Fruit fly (Drosophila melanogaster): ENCODE data around the gene CG18787.

Gene CG18787

DNA sequence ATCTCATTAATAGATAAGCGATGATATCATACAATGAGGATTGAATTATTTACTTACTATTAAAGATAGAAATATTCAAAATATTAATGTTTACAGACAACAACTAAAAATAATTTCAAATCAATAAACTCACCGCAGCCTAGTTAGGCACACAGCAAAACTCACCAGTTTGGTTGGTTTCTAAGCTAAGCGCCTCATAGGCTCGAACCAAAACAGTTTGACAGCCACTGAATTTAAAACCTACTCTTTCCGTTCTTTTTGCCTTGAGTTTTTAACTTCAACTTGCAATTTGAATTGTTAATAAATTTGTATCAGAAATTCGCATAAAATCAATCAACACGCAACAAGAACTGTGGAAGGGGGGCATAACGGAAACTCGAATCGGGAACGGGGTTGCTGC is 50.7 kb downstream of the CG18787 start:
- TF ChIP-seq CG5245 (GFP tag; optimal IDR thresholded peaks at IDR 0.05) (no peak), z (GFP tag; IDR thresholded peaks at IDR 0.05) (no peak), chinmo (GFP tag; IDR thresholded peaks at IDR 0.05; ENCODE audit: partially characterized antibody) (0 out of 4 replicates have a peak, but pooled peaks have one; percentile 45), CTCF (GFP tag; optimal IDR thresholded peaks at IDR 0.05) (peak; percentile 50), Myb (GFP tag; optimal IDR thresholded peaks at IDR 0.05) (peak; percentile 26), amos (GFP tag; IDR thresholded peaks at IDR 0.05; ENCODE audit: partially characterized antibody) (peak; percentile 24; the same call in 1 of the 2 replicates), E2f2 (GFP tag; IDR thresholded peaks at IDR 0.05) (peak; percentile 79), dimm (GFP tag; IDR thresholded peaks at IDR 0.05) (no peak), Bgb (GFP tag; IDR thresholded peaks at IDR 0.05; ENCODE audit: partially characterized antibody) (0 out of 2 replicates have a peak, but pooled peaks have one; percentile 6), CG9609 (GFP tag; optimal IDR thresholded peaks at IDR 0.05) (no peak), pita (GFP tag; optimal IDR thresholded peaks at IDR 0.05) (peak; percentile 58), chm (GFP tag; IDR thresholded peaks at IDR 0.05) (no peak), CG32532 (GFP tag; IDR thresholded peaks at IDR 0.05) (no peak), CG8765 (GFP tag; IDR thresholded peaks at IDR 0.05) (no peak), fd96Cb (tag; optimal IDR thresholded peaks at IDR 0.05) (no peak), CG1529 (GFP tag; optimal IDR thresholded peaks at IDR 0.05) (no peak), CG15696 (tag; optimal IDR thresholded peaks at IDR 0.05) (no peak), CG9817 (tag; optimal IDR thresholded peaks at IDR 0.05) (peak; percentile 13), shn (GFP tag; optimal IDR thresholded peaks at IDR 0.05) (no peak), az2 (GFP tag; optimal IDR thresholded peaks at IDR 0.05) (no peak), TFAM (GFP tag; optimal IDR thresholded peaks at IDR 0.05) (no peak), knrl (GFP tag; IDR thresholded peaks at IDR 0.05; ENCODE audit: partially characterized antibody) (peak; percentile 40), cad (GFP tag; optimal IDR thresholded peaks at IDR 0.05) (peak; percentile 86), CG12391 (tag; optimal IDR thresholded peaks at IDR 0.05) (no peak), CG6654 (GFP tag; optimal IDR thresholded peaks at IDR 0.05) (peak; percentile 99), CG15269 (tag; optimal IDR thresholded peaks at IDR 0.05) (no peak), Aef1 (GFP tag; IDR thresholded peaks at IDR 0.05) (no peak), Trl (optimal IDR thresholded peaks at IDR 0.05) (no peak), Trl (GFP tag; optimal IDR thresholded peaks at IDR 0.05) (no peak), NfI (GFP tag; optimal IDR thresholded peaks at IDR 0.05) (peak; percentile 6), CG2199 (GFP tag; IDR thresholded peaks at IDR 0.05) (0 out of 3 replicates have a peak, but pooled peaks have one; percentile 51), Hsf (GFP tag; optimal IDR thresholded peaks at IDR 0.05) (no peak), stwl (tag; optimal IDR thresholded peaks at IDR 0.05) (peak; percentile 36), zen (tag; optimal IDR thresholded peaks at IDR 0.05) (peak; percentile 30), jumu (GFP tag; optimal IDR thresholded peaks at IDR 0.05) (no peak), Ets65A (GFP tag) (peak; percentile 19), cas (GFP tag; IDR thresholded peaks at IDR 0.05) (no peak), CoRest (tag; optimal IDR thresholded peaks at IDR 0.05) (peak; percentile 5), Dp (GFP tag; optimal IDR thresholded peaks at IDR 0.05) (peak; percentile 76), CG34422 (GFP tag; IDR thresholded peaks at IDR 0.05) (no peak), CG14014 (GFP tag; IDR thresholded peaks at IDR 0.05) (no peak), Opbp (GFP tag; IDR thresholded peaks at IDR 0.05; ENCODE audit: partially characterized antibody) (peak; percentile 21; the same call in 1 of the 3 replicates), insv (GFP tag; optimal IDR thresholded peaks at IDR 0.05) (peak in 1 of 2 experiments; percentile 31), CG8290 (GFP tag; optimal IDR thresholded peaks at IDR 0.05) (no peak), CG8290 (tag; optimal IDR thresholded peaks at IDR 0.05) (peak in 1 of 2 experiments; percentile 7), Hr78 (GFP tag; optimal IDR thresholded peaks at IDR 0.05) (no peak), ranshi (GFP tag; IDR thresholded peaks at IDR 0.05) (no peak), vvl (GFP tag; IDR thresholded peaks at IDR 0.05) (no peak), CG1603 (tag; optimal IDR thresholded peaks at IDR 0.05) (peak; percentile 32), tna (GFP tag; IDR thresholded peaks at IDR 0.05; ENCODE audit: partially characterized antibody) (no peak), her (GFP tag; optimal IDR thresholded peaks at IDR 0.05) (no peak)

Data from whole organism, embryonic.